Fruit fly (Drosophila melanogaster) whole organism, pupa: ENCODE results near the gene Fam92.

Experiments
- CG34367 ChIP-seq: fragments of 200-800 bp; sonication (Bioruptor generic); optimal IDR thresholded peaks from 2 replicates; lab custom pipeline; 2018; ENCODE audit warnings: missing biosample characterization, mild to moderate bottlenecking, missing genetic modification characterization
- CG8159 ChIP-seq: fragments of 200-800 bp; sonication (Bioruptor generic); optimal IDR thresholded peaks from 3 replicates; lab custom pipeline; 2018; ENCODE audit warnings: missing biosample characterization, mild to moderate bottlenecking, missing genetic modification characterization, moderate library complexity
- fd96Ca ChIP-seq: fragments of 200-800 bp; sonication (Bioruptor generic); IDR thresholded peaks from 3 replicates; pipeline ENCODE4 v1.3.6; 2022; ENCODE audit warnings: missing biosample characterization, missing genetic modification characterization

DNA sequence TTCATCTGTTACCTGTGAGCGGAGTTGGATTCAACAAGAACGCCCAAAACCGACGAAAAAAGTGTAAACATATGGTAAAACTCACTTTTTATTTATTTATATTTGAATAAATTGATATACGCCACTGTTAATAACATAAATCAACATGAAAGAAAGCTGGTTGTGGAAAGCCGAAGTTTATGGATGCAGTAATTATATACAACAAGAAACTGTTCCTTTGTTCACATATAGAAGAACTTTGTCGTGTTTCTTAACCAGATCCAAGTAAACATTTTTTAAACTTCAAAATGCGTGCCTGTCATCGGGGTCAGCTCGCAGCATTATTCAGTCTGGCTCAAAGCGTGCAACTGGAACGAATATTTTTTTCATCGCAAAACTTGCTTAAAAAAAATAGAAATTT is 26.7 kb upstream of the Fam92 start, which contains the start of gene Pkd2:
- TF ChIP-seq CG8159 (tag; lab: Kevin White, UChicago) (no peak), CG34367 (tag; lab: Kevin White, UChicago) (no peak), fd96Ca (GFP tag; lab: Robert Waterston, UW) (no peak)
